Worm (Caenorhabditis elegans) whole organism, midembryonic: ENCODE measurements around the gene R07B1.6.

Source experiments
- T22C8.4 ChIP-seq: fragments of 200-800 bp; sonication (Bioruptor generic); IDR thresholded peaks from 2 replicates; pipeline ENCODE4 v1.3.6; 2022; ENCODE audit warnings: missing genetic modification characterization, missing compliant biosample characterization
- cog-1 ChIP-seq: sonication (generic microtip); optimal IDR thresholded peaks from 2 replicates; lab custom pipeline; 2016; ENCODE audit warnings: missing genetic modification characterization, missing compliant biosample characterization
- flt-1 ChIP-seq: fragments of 200-800 bp; sonication (Bioruptor generic); IDR thresholded peaks from 2 replicates; pipeline ENCODE4 v1.3.6; 2022; ENCODE audit warnings: missing genetic modification characterization, missing compliant biosample characterization
- med-1 ChIP-seq: sonication (generic microtip); optimal IDR thresholded peaks from 2 replicates; lab custom pipeline; 2017; ENCODE audit warnings: missing genetic modification characterization, mild to moderate bottlenecking, missing compliant biosample characterization, antibody characterized with exemption, missing genetic modification reagents; ENCODE audit not compliant: insufficient read depth
- ref-1 ChIP-seq: fragments of 200-800 bp; sonication (Bioruptor generic); conservative IDR thresholded peaks from 2 replicates; pipeline ENCODE4 v1.3.6; 2022; ENCODE audit warnings: missing genetic modification reagents, missing genetic modification characterization, missing compliant biosample characterization
- tab-1 ChIP-seq: fragments of 200-800 bp; sonication (Bioruptor generic); IDR thresholded peaks from 2 replicates; pipeline ENCODE4 v1.3.6; 2022; ENCODE audit warnings: missing genetic modification characterization, missing compliant biosample characterization
- ztf-23 ChIP-seq: fragments of 200-800 bp; sonication (Bioruptor generic); IDR thresholded peaks from 2 replicates; pipeline ENCODE4 v1.3.6; 2022; ENCODE audit warnings: missing genetic modification reagents, missing genetic modification characterization, missing compliant biosample characterization
- ztf-29 ChIP-seq: fragments of 200-800 bp; sonication (Bioruptor generic); IDR thresholded peaks from 2 replicates; pipeline ENCODE4 v1.3.6; 2022; ENCODE audit warnings: missing genetic modification reagents, missing genetic modification characterization, missing compliant biosample characterization

ce11 chrX:9869522-9869921, 3.1 kb downstream of the R07B1.6 start, which contains the start of gene R07B1.13:
- TF ChIP-seq cog-1 (tag; lab: Kevin White, UChicago) (no peak), ref-1 (no peak), ztf-29 (GFP tag; lab: Robert Waterston, UW) (no peak), tab-1 (GFP tag; lab: Robert Waterston, UW) (no peak), med-1 (GFP tag; lab: Kevin White, UChicago) (no peak), flt-1 (GFP tag; lab: Robert Waterston, UW) (no peak), T22C8.4 (GFP tag; lab: Robert Waterston, UW) (no peak), ztf-23 (GFP tag; lab: Robert Waterston, UW) (no peak)
